Worm (Caenorhabditis elegans): ENCODE results near the gene evl-20.

ce11 chrII:8472916-8473315 lies 28.8 kb downstream of the evl-20 start:
- no peak for TF ChIP-seq flt-1 (GFP tag; IDR thresholded peaks at IDR 0.05)
- no peak for TF ChIP-seq ama-1 (optimal IDR thresholded peaks at IDR 0.05)
- no peak for TF ChIP-seq ceh-36 (tag; optimal IDR thresholded peaks at IDR 0.05)
- no peak for TF ChIP-seq ceh-13 (GFP tag; optimal IDR thresholded peaks at IDR 0.05)
- no peak for TF ChIP-seq scrt-1 (GFP tag; IDR thresholded peaks at IDR 0.05)
- TF ChIP-seq ets-7 (tag; optimal IDR thresholded peaks at IDR 0.05) = no peak
- TF ChIP-seq pes-1 (GFP tag; IDR thresholded peaks at IDR 0.05) = no peak
- TF ChIP-seq hnd-1 (tag; optimal IDR thresholded peaks at IDR 0.05) = no peak
- TF ChIP-seq hmg-4 (GFP tag; optimal IDR thresholded peaks at IDR 0.05) = no peak
- TF ChIP-seq tbx-37 (GFP tag; conservative IDR thresholded peaks at IDR 0.05) = no peak
- no peak for TF ChIP-seq B0310.2 (tag; optimal IDR thresholded peaks at IDR 0.05)

Data from whole organism, early embryonic.